Fruit fly (Drosophila melanogaster) whole organism, embryonic: ENCODE measurements around the gene ds.
A peak's percentile ranks its signal among the peaks of the same experiment; 100 is the strongest.

Experiments used
- Adf1 ChIP-seq: fragments of 200-800 bp; sonication (Bioruptor generic); IDR thresholded peaks from 2 replicates; pipeline ENCODE4 v1.3.6; 2022; ENCODE audit warnings: missing biosample characterization, missing genetic modification characterization
- CG10543 ChIP-seq: fragments of 200-800 bp; sonication (Bioruptor generic); optimal IDR thresholded peaks from 3 replicates; lab custom pipeline; 2017; ENCODE audit warnings: missing biosample characterization, mild to moderate bottlenecking, missing genetic modification characterization, moderate library complexity
- CG11247 ChIP-seq: fragments of 200-800 bp; sonication (Bioruptor generic); IDR thresholded peaks from 2 replicates; pipeline ENCODE4 v1.3.6; 2022; ENCODE audit warnings: missing biosample characterization, missing genetic modification characterization
- CG12659 ChIP-seq: fragments of 200-800 bp; sonication (Bioruptor generic); optimal IDR thresholded peaks from 3 replicates; lab custom pipeline; 2017; ENCODE audit warnings: mild to moderate bottlenecking, missing biosample characterization, missing genetic modification reagents, missing genetic modification characterization
- CG13424 ChIP-seq: fragments of 200-800 bp; sonication (Bioruptor generic); optimal IDR thresholded peaks from 2 replicates; lab custom pipeline; 2019; ENCODE audit warnings: missing biosample characterization, mild to moderate bottlenecking, missing genetic modification characterization, moderate library complexity
- CG15601 ChIP-seq: fragments of 200-800 bp; sonication (Bioruptor generic); optimal IDR thresholded peaks from 3 replicates; lab custom pipeline; 2019; ENCODE audit warnings: missing biosample characterization, mild to moderate bottlenecking, missing genetic modification characterization, moderate library complexity
- CG17829 ChIP-seq: fragments of 200-800 bp; optimal IDR thresholded peaks from 2 replicates; lab custom pipeline; 2019; ENCODE audit warnings: missing biosample characterization, mild to moderate bottlenecking, missing genetic modification characterization, moderate library complexity
- CG1792 ChIP-seq: fragments of 200-800 bp; sonication (Bioruptor generic); optimal IDR thresholded peaks from 2 replicates; lab custom pipeline; 2016; ENCODE audit warnings: missing biosample characterization, missing genetic modification characterization
- CG2116 ChIP-seq: fragments of 200-800 bp; sonication (Bioruptor generic); optimal IDR thresholded peaks from 3 replicates; lab custom pipeline; 2018; ENCODE audit warnings: missing biosample characterization, mild to moderate bottlenecking, missing genetic modification characterization
- CG2889 ChIP-seq: fragments of 200-800 bp; sonication (Bioruptor generic); IDR thresholded peaks from 3 replicates; pipeline ENCODE4 v1.3.6; 2022; ENCODE audit warnings: missing biosample characterization, missing genetic modification characterization
- CG30403 ChIP-seq: fragments of 200-800 bp; sonication (Bioruptor generic); optimal IDR thresholded peaks from 3 replicates; lab custom pipeline; 2016; ENCODE audit warnings: missing biosample characterization, missing genetic modification characterization
- CG4820 ChIP-seq: fragments of 200-800 bp; sonication (Bioruptor generic); optimal IDR thresholded peaks from 3 replicates; lab custom pipeline; 2016; ENCODE audit warnings: missing biosample characterization, missing genetic modification characterization
- CG6175 ChIP-seq: fragments of 200-800 bp; sonication (Bioruptor generic); IDR thresholded peaks from 3 replicates; pipeline ENCODE4 v1.3.6; 2022; ENCODE audit warnings: missing biosample characterization, missing genetic modification characterization
- Ets65A ChIP-seq: fragments of 200-800 bp; sonication (Bioruptor generic); peaks from one replicate; lab custom pipeline; 2016; ENCODE audit warnings: missing biosample characterization, missing genetic modification characterization
- Fer2 ChIP-seq: fragments of 200-800 bp; sonication (Bioruptor generic); optimal IDR thresholded peaks from 2 replicates; lab custom pipeline; 2018; ENCODE audit warnings: missing biosample characterization, mild to moderate bottlenecking, missing genetic modification characterization, moderate library complexity
- Gsc ChIP-seq: fragments of 200-800 bp; sonication (Bioruptor generic); IDR thresholded peaks from 2 replicates; pipeline ENCODE4 v1.3.6; 2022; ENCODE audit warnings: missing biosample characterization, missing genetic modification characterization
- Lim3 ChIP-seq: fragments of 200-800 bp; sonication (Bioruptor generic); IDR thresholded peaks from 2 replicates; pipeline ENCODE4 v1.3.6; 2022; ENCODE audit warnings: missing biosample characterization, missing genetic modification characterization
- Oli ChIP-seq: fragments of 200-800 bp; sonication (Bioruptor generic); optimal IDR thresholded peaks from 2 replicates; lab custom pipeline; 2018; ENCODE audit warnings: missing biosample characterization, mild to moderate bottlenecking, missing genetic modification characterization, moderate library complexity
- Taf1 ChIP-seq: fragments of 200-800 bp; sonication (Bioruptor generic); IDR thresholded peaks from 2 replicates; pipeline ENCODE4 v1.3.6; 2022; ENCODE audit warnings: missing biosample characterization, missing genetic modification characterization
- Xrp1 ChIP-seq: fragments of 200-800 bp; sonication (Bioruptor generic); IDR thresholded peaks from 2 replicates; pipeline ENCODE4 v1.3.6; 2022; ENCODE audit warnings: missing biosample characterization, missing genetic modification characterization
- br ChIP-seq: fragments of >200 bp; optimal IDR thresholded peaks from 2 replicates; lab custom pipeline; 2017
- bsh ChIP-seq, 2 experiments: fragments of 200-800 bp; sonication (Bioruptor generic); optimal IDR thresholded peaks; 2 replicates each; lab custom pipeline; 2017 to 2018; ENCODE audit warnings: mild to moderate bottlenecking in 2 of 2, missing biosample characterization in 2 of 2, missing genetic modification characterization in 2 of 2, moderate library complexity in 1 of 2
- chif ChIP-seq, 2 experiments: fragments of 200-800 bp; sonication (Bioruptor generic); optimal IDR thresholded peaks; 3 replicates each; lab custom pipeline; 2016; ENCODE audit warnings: missing biosample characterization in 2 of 2, missing genetic modification characterization in 2 of 2
- chinmo ChIP-seq: fragments of 200-800 bp; sonication (Bioruptor generic); IDR thresholded peaks from 4 replicates; pipeline ENCODE4 v1.3.6; 2022; ENCODE audit warnings: missing biosample characterization, missing genetic modification characterization; ENCODE audit not compliant: partially characterized antibody
- inv ChIP-seq: fragments of 200-800 bp; sonication (Bioruptor generic); IDR thresholded peaks from 2 replicates; pipeline ENCODE4 v1.3.6; 2022; ENCODE audit warnings: missing biosample characterization, missing genetic modification characterization; ENCODE audit not compliant: partially characterized antibody
- luna ChIP-seq: fragments of 200-800 bp; sonication (Bioruptor generic); optimal IDR thresholded peaks from 2 replicates; lab custom pipeline; 2016; ENCODE audit warnings: missing biosample characterization, missing genetic modification characterization
- nom ChIP-seq: fragments of 200-800 bp; sonication (Bioruptor generic); optimal IDR thresholded peaks from 2 replicates; lab custom pipeline; 2017; ENCODE audit warnings: missing biosample characterization, missing genetic modification characterization, mild to moderate bottlenecking, moderate library complexity, missing genetic modification reagents
- org-1 ChIP-seq: fragments of 200-800 bp; sonication (Bioruptor generic); optimal IDR thresholded peaks from 2 replicates; lab custom pipeline; 2017; ENCODE audit warnings: missing biosample characterization, missing genetic modification characterization
- prd ChIP-seq, 3 experiments: fragments of >200 bp in 2 of 3; fragments of 200-800 bp in 1 of 3; sonication (Bioruptor generic) in 1 of 3; optimal IDR thresholded peaks in 2 of 3; IDR thresholded peaks in 1 of 3; 2 replicates in 2 of 3; 3 replicates in 1 of 3; pipeline versions ENCODE4 v1.3.6 to Lab custom; 2017 to 2022; ENCODE audit warnings: missing biosample characterization in 1 of 3, missing genetic modification characterization in 1 of 3
- pros ChIP-seq: fragments of 200-800 bp; sonication (Bioruptor generic); optimal IDR thresholded peaks from 3 replicates; lab custom pipeline; 2019; ENCODE audit warnings: missing biosample characterization, mild to moderate bottlenecking, missing genetic modification characterization, moderate library complexity
- sd ChIP-seq: fragments of 200-800 bp; sonication (Bioruptor generic); optimal IDR thresholded peaks from 3 replicates; lab custom pipeline; 2018; ENCODE audit warnings: missing biosample characterization, mild to moderate bottlenecking, missing genetic modification characterization, moderate library complexity
- sens ChIP-seq: fragments of 200-800 bp; sonication (Bioruptor generic); peaks from one replicate; lab custom pipeline; 2016; ENCODE audit warnings: missing biosample characterization, missing genetic modification characterization
- sens-2 ChIP-seq: fragments of 200-800 bp; sonication (Bioruptor generic); IDR thresholded peaks from 2 replicates; pipeline ENCODE4 v1.3.6; 2022; ENCODE audit warnings: missing biosample characterization, missing genetic modification characterization
- seq ChIP-seq: fragments of 200-800 bp; sonication (Bioruptor generic); IDR thresholded peaks from 2 replicates; pipeline ENCODE4 v1.3.6; 2022; ENCODE audit warnings: missing biosample characterization, missing genetic modification characterization
- tio ChIP-seq: fragments of 200-800 bp; sonication (Bioruptor generic); optimal IDR thresholded peaks from 2 replicates; lab custom pipeline; 2017; ENCODE audit warnings: missing biosample characterization, missing genetic modification characterization, inconsistent platforms
- zen2 ChIP-seq: fragments of 200-800 bp; sonication (Bioruptor generic); IDR thresholded peaks from 3 replicates; pipeline ENCODE4 v1.3.6; 2022; ENCODE audit warnings: missing biosample characterization, missing genetic modification characterization; ENCODE audit not compliant: partially characterized antibody
- zf30C ChIP-seq: fragments of 200-800 bp; sonication (Bioruptor generic); optimal IDR thresholded peaks from 3 replicates; lab custom pipeline; 2018; ENCODE audit warnings: missing biosample characterization, mild to moderate bottlenecking, missing genetic modification characterization

Gene ds

dm6 chr2L:621101-621500 lies 93.7 kb downstream of the ds start, which contains the start of gene lectin-21Cb:
TSS of gene lectin-21Cb (minus strand) at chr2L:621201.
- TF ChIP-seq prd (optimal IDR thresholded peaks at IDR 0.05; lab: Kevin White, UChicago), result no peak
- no peak for TF ChIP-seq prd (GFP tag; IDR thresholded peaks at IDR 0.05; lab: Robert Waterston, UW)

dm6 chr2L:619739-620138 lies 95.0 kb downstream of the ds start:
- TF ChIP-seq CG17829 (tag; lab: Kevin White, UChicago), result no peak
- 0 out of 2 replicates have a peak, but pooled peaks have one; percentile 8 for TF ChIP-seq Gsc (GFP tag; lab: Robert Waterston, UW)
- TF ChIP-seq, all 482 proteins: peak for 1

DNA sequence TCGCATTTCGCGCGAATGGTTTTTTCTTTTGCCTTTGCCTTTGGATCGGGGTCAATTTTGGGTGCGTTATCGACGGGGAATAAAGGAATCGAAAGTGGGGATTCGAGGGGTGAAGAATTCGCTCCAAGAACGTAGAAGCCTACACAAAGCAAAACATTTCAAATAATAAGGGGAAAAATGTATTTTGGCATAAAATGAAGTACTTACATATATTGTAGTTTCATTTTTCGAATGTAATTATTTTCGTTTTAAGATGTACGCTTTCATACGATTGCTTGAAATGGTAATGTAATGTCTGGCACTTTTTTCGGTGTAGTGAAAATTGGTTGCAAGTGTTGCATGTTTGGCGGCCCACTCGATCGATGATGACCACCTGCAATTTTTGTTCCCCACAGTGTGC lies 99.8 kb downstream of the ds start:
- TF ChIP-seq Oli (no peak), Taf1 (GFP tag; lab: Robert Waterston, UW) (no peak), Lim3 (no peak), Xrp1 (GFP tag; lab: Robert Waterston, UW) (no peak), CG15601 (tag; lab: Kevin White, UChicago) (no peak), CG12659 (no peak), CG30403 (GFP tag; lab: Kevin White, UChicago) (no peak), chinmo (GFP tag; lab: Robert Waterston, UW) (no peak), luna (GFP tag; lab: Kevin White, UChicago) (no peak), CG13424 (no peak), inv (no peak), CG10543 (GFP tag; lab: Kevin White, UChicago) (no peak), sens-2 (GFP tag; lab: Robert Waterston, UW) (no peak), Adf1 (no peak), tio (no peak), org-1 (GFP tag; lab: Kevin White, UChicago) (no peak), CG11247 (GFP tag; lab: Robert Waterston, UW) (no peak), CG2116 (GFP tag; lab: Kevin White, UChicago) (no peak)
- TF ChIP-seq, all 482 proteins: peak for 0

- TF ChIP-seq CG2889 (GFP tag; lab: Robert Waterston, UW), result no peak
- no peak for TF ChIP-seq br (lab: Kevin White, UChicago)
- TF ChIP-seq CG4820 (GFP tag; lab: Kevin White, UChicago), result no peak
- no peak for TF ChIP-seq chif (GFP tag; optimal IDR thresholded peaks at IDR 0.05; lab: Kevin White, UChicago)
- no peak for TF ChIP-seq nom
- no peak for TF ChIP-seq zen2
- TF ChIP-seq sd (tag; lab: Kevin White, UChicago), result no peak
- no peak for TF ChIP-seq pros (GFP tag; lab: Kevin White, UChicago)
- no peak for TF ChIP-seq CG17829 (tag; lab: Kevin White, UChicago)
- TF ChIP-seq, all 482 proteins: peak for 0
Observed at dm6 chr2L:612778-613177, 102.0 kb downstream of the ds start.

DNA sequence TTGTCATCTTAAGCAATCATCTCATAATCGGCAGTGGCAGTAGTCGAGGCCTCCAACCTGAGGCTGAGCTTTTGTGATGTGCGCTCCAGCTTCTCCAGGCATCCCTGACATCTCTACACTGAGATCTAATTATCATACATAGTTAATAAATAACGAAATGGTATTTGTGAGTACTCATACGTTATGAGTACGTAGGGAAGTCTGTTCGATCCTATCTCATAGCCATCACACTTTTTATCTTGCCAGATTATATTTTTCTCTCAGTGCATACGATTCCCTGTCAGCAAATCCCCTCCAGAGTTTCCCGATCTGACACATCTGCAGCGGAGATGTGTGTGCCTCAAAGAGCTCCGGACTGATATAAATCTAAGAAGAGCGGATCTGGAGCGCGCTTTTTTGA lies 105.3 kb downstream of the ds start:
- TF ChIP-seq bsh (GFP tag; optimal IDR thresholded peaks at IDR 0.05; lab: Kevin White, UChicago) (peak in 1 of 2 experiments; percentile 57), nom (peak; percentile 28), zf30C (GFP tag; lab: Kevin White, UChicago) (no peak), sd (tag; lab: Kevin White, UChicago) (no peak), sens (GFP tag; lab: Kevin White, UChicago) (peak; percentile 6), sens-2 (GFP tag; lab: Robert Waterston, UW) (no peak), Fer2 (tag; lab: Kevin White, UChicago) (no peak), CG6175 (no peak), seq (GFP tag; lab: Robert Waterston, UW) (no peak), CG1792 (GFP tag; lab: Kevin White, UChicago) (no peak), Ets65A (GFP tag; lab: Kevin White, UChicago) (peak; percentile 77)
